Fruit fly (Drosophila melanogaster) whole organism, embryonic: ENCODE data around the gene CG11409.

Experiments
- ATbp ChIP-seq: fragments of 200-800 bp; sonication (Bioruptor generic); optimal IDR thresholded peaks from 2 replicates; lab custom pipeline; 2017; ENCODE audit warnings: missing biosample characterization, mild to moderate bottlenecking, missing genetic modification characterization, missing genetic modification reagents
- BEAF-32 ChIP-seq: fragments of 200-800 bp; sonication (Bioruptor generic); optimal IDR thresholded peaks from 3 replicates; lab custom pipeline; 2017; ENCODE audit warnings: missing biosample characterization, missing genetic modification characterization, mild to moderate bottlenecking, moderate library complexity, missing genetic modification reagents
- Blimp-1 ChIP-seq: fragments of 200-800 bp; sonication (Bioruptor generic); optimal IDR thresholded peaks from 3 replicates; lab custom pipeline; 2018; ENCODE audit warnings: missing biosample characterization, missing genetic modification characterization, mild to moderate bottlenecking, moderate library complexity, missing genetic modification reagents
- CG10267 ChIP-seq: fragments of 200-800 bp; sonication (Bioruptor generic); optimal IDR thresholded peaks from 2 replicates; lab custom pipeline; 2018; ENCODE audit warnings: missing biosample characterization, mild to moderate bottlenecking, missing genetic modification characterization, moderate library complexity
- CG11456 ChIP-seq: fragments of 200-800 bp; sonication (Bioruptor generic); IDR thresholded peaks from 3 replicates; pipeline ENCODE4 v1.3.6; 2022; ENCODE audit warnings: missing biosample characterization, missing genetic modification characterization
- CG11695 ChIP-seq: fragments of 200-800 bp; sonication (Bioruptor generic); IDR thresholded peaks from 3 replicates; pipeline ENCODE4 v1.3.6; 2022; ENCODE audit warnings: missing biosample characterization, missing genetic modification characterization
- CG13424 ChIP-seq: fragments of 200-800 bp; sonication (Bioruptor generic); optimal IDR thresholded peaks from 2 replicates; lab custom pipeline; 2019; ENCODE audit warnings: missing biosample characterization, mild to moderate bottlenecking, missing genetic modification characterization, moderate library complexity
- CG14667 ChIP-seq: fragments of 200-800 bp; sonication (Bioruptor generic); IDR thresholded peaks from 2 replicates; pipeline ENCODE4 v1.3.6; 2022; ENCODE audit warnings: missing biosample characterization, missing genetic modification characterization
- CG15601 ChIP-seq: fragments of 200-800 bp; sonication (Bioruptor generic); optimal IDR thresholded peaks from 3 replicates; lab custom pipeline; 2019; ENCODE audit warnings: missing biosample characterization, mild to moderate bottlenecking, missing genetic modification characterization, moderate library complexity
- CG1647 ChIP-seq: fragments of 200-800 bp; sonication (Bioruptor generic); optimal IDR thresholded peaks from 3 replicates; lab custom pipeline; 2016; ENCODE audit warnings: missing biosample characterization, missing genetic modification characterization
- CG17328 ChIP-seq: fragments of 200-800 bp; sonication (Bioruptor generic); IDR thresholded peaks from 2 replicates; pipeline ENCODE4 v1.3.6; 2022; ENCODE audit warnings: missing biosample characterization, missing genetic modification characterization
- CG4617 ChIP-seq: fragments of 200-800 bp; sonication (Bioruptor generic); optimal IDR thresholded peaks from 3 replicates; lab custom pipeline; 2016; ENCODE audit warnings: missing biosample characterization, missing genetic modification characterization, borderline replicate concordance
- CG4730 ChIP-seq: fragments of 200-800 bp; sonication (Bioruptor generic); IDR thresholded peaks from 2 replicates; pipeline ENCODE4 v1.3.6; 2022; ENCODE audit warnings: missing biosample characterization, missing genetic modification characterization
- CG4854 ChIP-seq: fragments of 200-800 bp; sonication (Bioruptor generic); optimal IDR thresholded peaks from 2 replicates; lab custom pipeline; 2016; ENCODE audit warnings: missing biosample characterization, missing genetic modification characterization, inconsistent platforms
- CG6272 ChIP-seq: fragments of 200-800 bp; sonication (Bioruptor generic); IDR thresholded peaks from 2 replicates; pipeline ENCODE4 v1.3.6; 2022; ENCODE audit warnings: missing biosample characterization, missing genetic modification characterization
- CG7271 ChIP-seq: fragments of 200-800 bp; sonication (Bioruptor generic); optimal IDR thresholded peaks from 2 replicates; lab custom pipeline; 2018; ENCODE audit warnings: missing biosample characterization, mild to moderate bottlenecking, missing genetic modification characterization, moderate library complexity
- CG7556 ChIP-seq: fragments of 200-800 bp; sonication (Bioruptor generic); optimal IDR thresholded peaks from 2 replicates; lab custom pipeline; 2017; ENCODE audit warnings: missing biosample characterization, mild to moderate bottlenecking, missing genetic modification characterization
- CG8765 ChIP-seq: fragments of 200-800 bp; sonication (Bioruptor generic); IDR thresholded peaks from 2 replicates; pipeline ENCODE4 v1.3.6; 2022; ENCODE audit warnings: missing biosample characterization, missing genetic modification characterization
- CG8944 ChIP-seq: fragments of 200-800 bp; sonication (Bioruptor generic); optimal IDR thresholded peaks from 3 replicates; lab custom pipeline; 2016; ENCODE audit warnings: missing biosample characterization, missing genetic modification characterization
- CG9609 ChIP-seq: fragments of 200-800 bp; sonication (Bioruptor generic); optimal IDR thresholded peaks from 3 replicates; lab custom pipeline; 2016; ENCODE audit warnings: missing biosample characterization, missing genetic modification characterization
- Dad ChIP-seq: fragments of 200-800 bp; sonication (Bioruptor generic); optimal IDR thresholded peaks from 3 replicates; lab custom pipeline; 2016; ENCODE audit warnings: missing biosample characterization, missing genetic modification characterization
- ERR ChIP-seq: fragments of 200-800 bp; sonication (Bioruptor generic); optimal IDR thresholded peaks from 2 replicates; lab custom pipeline; 2016; ENCODE audit warnings: missing biosample characterization, missing genetic modification characterization
- H15 ChIP-seq: fragments of 200-800 bp; sonication (Bioruptor generic); IDR thresholded peaks from 3 replicates; pipeline ENCODE4 v1.3.6; 2022; ENCODE audit warnings: missing biosample characterization, missing genetic modification characterization
- Hmx ChIP-seq: fragments of 200-800 bp; sonication (Bioruptor generic); optimal IDR thresholded peaks from 2 replicates; lab custom pipeline; 2016; ENCODE audit warnings: missing biosample characterization, missing genetic modification characterization
- MTF-1 ChIP-seq: fragments of 200-800 bp; sonication (Bioruptor generic); optimal IDR thresholded peaks from 2 replicates; lab custom pipeline; 2018; ENCODE audit warnings: missing biosample characterization, mild to moderate bottlenecking, missing genetic modification characterization, borderline replicate concordance
- Meics ChIP-seq: fragments of 200-800 bp; sonication (Bioruptor generic); optimal IDR thresholded peaks from 2 replicates; lab custom pipeline; 2017; ENCODE audit warnings: missing biosample characterization, mild to moderate bottlenecking, missing genetic modification characterization
- Opbp ChIP-seq: fragments of 200-800 bp; sonication (Bioruptor generic); IDR thresholded peaks from 3 replicates; pipeline ENCODE4 v1.3.6; 2022; ENCODE audit warnings: missing biosample characterization, missing genetic modification characterization; ENCODE audit not compliant: partially characterized antibody
- Optix ChIP-seq: fragments of 200-800 bp; sonication (Bioruptor generic); IDR thresholded peaks from 3 replicates; pipeline ENCODE4 v1.3.6; 2022; ENCODE audit warnings: missing biosample characterization, missing genetic modification characterization
- Xbp1 ChIP-seq: fragments of 200-800 bp; sonication (Bioruptor generic); optimal IDR thresholded peaks from 3 replicates; lab custom pipeline; 2016; ENCODE audit warnings: missing biosample characterization, mild to moderate bottlenecking, missing genetic modification characterization
- aop ChIP-seq: fragments of 200-800 bp; sonication (Bioruptor generic); IDR thresholded peaks from 2 replicates; pipeline ENCODE4 v1.3.6; 2022; ENCODE audit warnings: missing biosample characterization, missing genetic modification characterization
- bbx ChIP-seq: fragments of 200-800 bp; sonication (Bioruptor generic); IDR thresholded peaks from 2 replicates; pipeline ENCODE4 v1.3.6; 2022; ENCODE audit warnings: missing biosample characterization, missing genetic modification characterization; ENCODE audit not compliant: partially characterized antibody
- chif ChIP-seq, 2 experiments: fragments of 200-800 bp; sonication (Bioruptor generic); optimal IDR thresholded peaks; 3 replicates each; lab custom pipeline; 2016; ENCODE audit warnings: missing biosample characterization in 2 of 2, missing genetic modification characterization in 2 of 2
- chm ChIP-seq: fragments of 200-800 bp; sonication (Bioruptor generic); IDR thresholded peaks from 2 replicates; pipeline ENCODE4 v1.3.6; 2022; ENCODE audit warnings: missing biosample characterization, missing genetic modification characterization
- dmrt11E ChIP-seq: fragments of 200-800 bp; sonication (Bioruptor generic); optimal IDR thresholded peaks from 3 replicates; lab custom pipeline; 2018; ENCODE audit warnings: missing biosample characterization, mild to moderate bottlenecking, missing genetic modification characterization, moderate library complexity
- fd64A ChIP-seq: fragments of 200-800 bp; sonication (Bioruptor generic); optimal IDR thresholded peaks from 3 replicates; lab custom pipeline; 2018; ENCODE audit warnings: missing biosample characterization, mild to moderate bottlenecking, missing genetic modification characterization
- gem ChIP-seq: fragments of 200-800 bp; sonication (Bioruptor generic); optimal IDR thresholded peaks from 2 replicates; lab custom pipeline; 2019; ENCODE audit warnings: missing biosample characterization, mild to moderate bottlenecking, missing genetic modification characterization, moderate library complexity
- hth ChIP-seq: fragments of >200 bp; optimal IDR thresholded peaks from 2 replicates; lab custom pipeline; 2017; ENCODE audit warnings: inconsistent platforms
- inv ChIP-seq: fragments of 200-800 bp; sonication (Bioruptor generic); IDR thresholded peaks from 2 replicates; pipeline ENCODE4 v1.3.6; 2022; ENCODE audit warnings: missing biosample characterization, missing genetic modification characterization; ENCODE audit not compliant: partially characterized antibody
- ken ChIP-seq: fragments of 200-800 bp; sonication (Bioruptor generic); IDR thresholded peaks from 3 replicates; pipeline ENCODE4 v1.3.6; 2022; ENCODE audit warnings: missing biosample characterization, missing genetic modification characterization
- lab ChIP-seq: fragments of 200-800 bp; sonication (Bioruptor generic); optimal IDR thresholded peaks from 3 replicates; lab custom pipeline; 2017; ENCODE audit warnings: missing biosample characterization, missing genetic modification characterization, mild to moderate bottlenecking, moderate library complexity, missing genetic modification reagents
- lov ChIP-seq, 2 experiments: fragments of 200-800 bp in 1 of 2; fragments of >200 bp in 1 of 2; sonication (Bioruptor generic) in 1 of 2; IDR thresholded peaks in 1 of 2; optimal IDR thresholded peaks in 1 of 2; 2 replicates in 1 of 2; 3 replicates in 1 of 2; pipeline versions ENCODE4 v1.3.6 to Lab custom; 2017 to 2022; ENCODE audit warnings: missing biosample characterization in 1 of 2, missing genetic modification characterization in 1 of 2
- nom ChIP-seq: fragments of 200-800 bp; sonication (Bioruptor generic); optimal IDR thresholded peaks from 2 replicates; lab custom pipeline; 2017; ENCODE audit warnings: missing biosample characterization, missing genetic modification characterization, mild to moderate bottlenecking, moderate library complexity, missing genetic modification reagents
- odd ChIP-seq: fragments of 200-800 bp; sonication (Bioruptor generic); optimal IDR thresholded peaks from 2 replicates; lab custom pipeline; 2017; ENCODE audit warnings: missing biosample characterization, mild to moderate bottlenecking, missing genetic modification characterization
- otp ChIP-seq: fragments of 200-800 bp; sonication (Bioruptor generic); IDR thresholded peaks from 3 replicates; pipeline ENCODE4, ENCODE4 v1.3.6; 2022; ENCODE audit warnings: missing biosample characterization, missing genetic modification characterization
- salm ChIP-seq: fragments of 200-800 bp; sonication (Bioruptor generic); optimal IDR thresholded peaks from 2 replicates; lab custom pipeline; 2018; ENCODE audit warnings: missing biosample characterization, mild to moderate bottlenecking, missing genetic modification characterization
- sim ChIP-seq: fragments of 200-800 bp; sonication (Bioruptor generic); IDR thresholded peaks from 2 replicates; pipeline ENCODE4 v1.3.6; 2022; ENCODE audit warnings: missing biosample characterization, missing genetic modification characterization
- sug ChIP-seq: fragments of 200-800 bp; optimal IDR thresholded peaks from 2 replicates; lab custom pipeline; 2019; ENCODE audit warnings: missing biosample characterization, mild to moderate bottlenecking, missing genetic modification characterization, moderate library complexity
- tgo ChIP-seq: fragments of 200-800 bp; sonication (Bioruptor generic); IDR thresholded peaks from 3 replicates; pipeline ENCODE4 v1.3.6; 2022; ENCODE audit warnings: missing biosample characterization, missing genetic modification characterization
- vnd ChIP-seq: fragments of 200-800 bp; sonication (Bioruptor generic); IDR thresholded peaks from 3 replicates; pipeline ENCODE4 v1.3.6; 2022; ENCODE audit warnings: missing biosample characterization, missing genetic modification characterization; ENCODE audit not compliant: partially characterized antibody
- zen2 ChIP-seq: fragments of 200-800 bp; sonication (Bioruptor generic); IDR thresholded peaks from 3 replicates; pipeline ENCODE4 v1.3.6; 2022; ENCODE audit warnings: missing biosample characterization, missing genetic modification characterization; ENCODE audit not compliant: partially characterized antibody

CG11409 gene

DNA sequence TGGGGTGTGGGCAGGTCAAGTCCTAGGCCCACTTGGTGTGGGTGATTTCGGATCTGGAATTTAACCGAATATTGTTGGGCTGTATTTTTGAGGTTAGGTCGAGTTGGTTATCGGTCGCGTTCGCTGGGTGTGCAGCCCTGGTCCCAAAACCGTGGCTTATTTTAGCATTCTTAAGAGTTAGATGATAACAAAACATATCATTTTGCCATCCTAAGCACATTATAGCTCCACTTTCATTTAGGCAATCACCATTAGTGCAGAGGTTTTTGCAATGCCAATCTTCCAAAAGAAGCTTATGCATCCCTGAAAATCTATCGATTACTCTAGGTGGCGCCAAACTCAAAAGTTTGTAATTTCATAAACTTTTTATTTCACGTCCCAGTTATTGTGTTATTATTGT, 7.9 kb upstream of the CG11409 start, which contains the start of gene MTPAP (continued):
- TF ChIP-seq gem (tag; lab: Kevin White, UChicago) (no peak), Blimp-1 (GFP tag; lab: Kevin White, UChicago) (no peak), Opbp (GFP tag; lab: Robert Waterston, UW) (peak; percentile 61; the same call in 1 of the 3 replicates), MTF-1 (no peak), BEAF-32 (GFP tag; lab: Kevin White, UChicago) (peak; percentile 68), aop (GFP tag; lab: Robert Waterston, UW) (no peak), Meics (GFP tag; lab: Kevin White, UChicago) (no peak), inv (peak; percentile 53), CG6272 (GFP tag; lab: Robert Waterston, UW) (no peak), lov (optimal IDR thresholded peaks at IDR 0.05; lab: Kevin White, UChicago) (no peak), lov (GFP tag; IDR thresholded peaks at IDR 0.05; lab: Robert Waterston, UW) (no peak), nom (GFP tag; lab: Kevin White, UChicago) (no peak), CG11456 (GFP tag; lab: Robert Waterston, UW) (no peak), tgo (GFP tag; lab: Robert Waterston, UW) (no peak), H15 (GFP tag; lab: Robert Waterston, UW) (no peak), CG8944 (GFP tag; lab: Kevin White, UChicago) (peak; percentile 11), CG4617 (GFP tag; lab: Kevin White, UChicago) (peak; percentile 51), fd64A (GFP tag; lab: Kevin White, UChicago) (no peak), CG7556 (GFP tag; lab: Kevin White, UChicago) (no peak), CG13424 (tag; lab: Kevin White, UChicago) (peak; percentile 6), chif (GFP tag; optimal IDR thresholded peaks at IDR 0.05; lab: Kevin White, UChicago) (peak in 1 of 2 experiments; percentile 3), CG11695 (no peak), Dad (no peak), CG17328 (no peak), Xbp1 (GFP tag; lab: Kevin White, UChicago) (peak; percentile 23), Optix (GFP tag; lab: Robert Waterston, UW) (no peak), lab (no peak), zen2 (GFP tag; lab: Robert Waterston, UW) (no peak), CG10267 (tag; lab: Kevin White, UChicago) (peak; percentile 27), bbx (peak; percentile 86), CG7271 (tag; lab: Kevin White, UChicago) (no peak), CG8765 (GFP tag; lab: Robert Waterston, UW) (no peak), dmrt11E (tag; lab: Kevin White, UChicago) (peak; percentile 10), CG9609 (GFP tag; lab: Kevin White, UChicago) (no peak), sim (GFP tag; lab: Robert Waterston, UW) (no peak), odd (GFP tag; lab: Kevin White, UChicago) (no peak), ken (GFP tag; lab: Robert Waterston, UW) (no peak), CG4730 (GFP tag; lab: Robert Waterston, UW) (no peak), CG4854 (GFP tag; lab: Kevin White, UChicago) (no peak), ERR (GFP tag; lab: Kevin White, UChicago) (no peak), CG15601 (tag; lab: Kevin White, UChicago) (no peak), otp (GFP tag; lab: Robert Waterston, UW) (no peak), Hmx (GFP tag; lab: Kevin White, UChicago) (no peak), chm (no peak), ATbp (GFP tag; lab: Kevin White, UChicago) (no peak), salm (tag; lab: Kevin White, UChicago) (no peak), sug (tag; lab: Kevin White, UChicago) (peak; percentile 37), CG1647 (GFP tag; lab: Kevin White, UChicago) (no peak), vnd (GFP tag; lab: Robert Waterston, UW) (peak; percentile 64; the same call in 2 of the 3 replicates), CG14667 (GFP tag; lab: Robert Waterston, UW) (no peak), hth (no peak)
